Fruit fly (Drosophila melanogaster) whole organism, embryonic: Measurements from ENCODE around the gene yellow-e3.

Source experiments
- Blimp-1 ChIP-seq: fragments of 200-800 bp; sonication (Bioruptor generic); optimal IDR thresholded peaks from 3 replicates; lab custom pipeline; 2018; ENCODE audit warnings: missing biosample characterization, missing genetic modification characterization, mild to moderate bottlenecking, moderate library complexity, missing genetic modification reagents
- CG12071 ChIP-seq: fragments of 200-800 bp; sonication (Bioruptor generic); optimal IDR thresholded peaks from 3 replicates; lab custom pipeline; 2018; ENCODE audit warnings: missing biosample characterization, mild to moderate bottlenecking, missing genetic modification characterization
- CG12659 ChIP-seq: fragments of 200-800 bp; sonication (Bioruptor generic); optimal IDR thresholded peaks from 3 replicates; lab custom pipeline; 2017; ENCODE audit warnings: mild to moderate bottlenecking, missing biosample characterization, missing genetic modification reagents, missing genetic modification characterization
- CG12942 ChIP-seq: fragments of 200-800 bp; sonication (Bioruptor generic); optimal IDR thresholded peaks from 3 replicates; lab custom pipeline; 2016; ENCODE audit warnings: missing biosample characterization, missing genetic modification characterization
- CG13296 ChIP-seq: fragments of 200-800 bp; sonication (Bioruptor generic); optimal IDR thresholded peaks from 3 replicates; lab custom pipeline; 2018; ENCODE audit warnings: missing biosample characterization, mild to moderate bottlenecking, missing genetic modification characterization
- CG13624 ChIP-seq: fragments of 200-800 bp; sonication (Bioruptor generic); optimal IDR thresholded peaks from 2 replicates; lab custom pipeline; 2016; ENCODE audit warnings: missing biosample characterization, missing genetic modification characterization
- CG15479 ChIP-seq: fragments of 200-800 bp; sonication (Bioruptor generic); optimal IDR thresholded peaks from 3 replicates; lab custom pipeline; 2019; ENCODE audit warnings: missing biosample characterization, mild to moderate bottlenecking, missing genetic modification characterization, moderate library complexity
- CG16815 ChIP-seq: fragments of 200-800 bp; sonication (Bioruptor generic); optimal IDR thresholded peaks from 3 replicates; lab custom pipeline; 2017; ENCODE audit warnings: missing biosample characterization, mild to moderate bottlenecking, missing genetic modification characterization
- CG17802 ChIP-seq: fragments of 200-800 bp; sonication (Bioruptor generic); optimal IDR thresholded peaks from 2 replicates; lab custom pipeline; 2018; ENCODE audit warnings: missing biosample characterization, mild to moderate bottlenecking, missing genetic modification characterization, moderate library complexity
- CG18476 ChIP-seq: fragments of 200-800 bp; sonication (Bioruptor generic); optimal IDR thresholded peaks from 2 replicates; lab custom pipeline; 2016; ENCODE audit warnings: missing biosample characterization, mild to moderate bottlenecking, missing genetic modification characterization
- CG30431 ChIP-seq: fragments of 200-800 bp; sonication (Bioruptor generic); optimal IDR thresholded peaks from 2 replicates; lab custom pipeline; 2017; ENCODE audit warnings: missing biosample characterization, missing genetic modification characterization
- CG3847 ChIP-seq: fragments of 200-800 bp; sonication (Bioruptor generic); IDR thresholded peaks from 2 replicates; pipeline ENCODE4 v1.3.6; 2022; ENCODE audit warnings: missing biosample characterization, missing genetic modification characterization
- CG4282 ChIP-seq: fragments of 200-800 bp; sonication (Bioruptor generic); optimal IDR thresholded peaks from 2 replicates; lab custom pipeline; 2016; ENCODE audit warnings: missing biosample characterization, missing genetic modification characterization
- CG43689 ChIP-seq: fragments of 200-800 bp; sonication (Bioruptor generic); IDR thresholded peaks from 2 replicates; pipeline ENCODE4 v1.3.6; 2022; ENCODE audit warnings: missing biosample characterization, missing genetic modification characterization
- CG6254 ChIP-seq: fragments of 200-800 bp; sonication (Bioruptor generic); optimal IDR thresholded peaks from 3 replicates; lab custom pipeline; 2017; ENCODE audit warnings: mild to moderate bottlenecking, missing biosample characterization, missing genetic modification reagents, missing genetic modification characterization
- CG7928 ChIP-seq: fragments of 200-800 bp; sonication (Bioruptor generic); optimal IDR thresholded peaks from 2 replicates; lab custom pipeline; 2017; ENCODE audit warnings: missing biosample characterization, mild to moderate bottlenecking, missing genetic modification characterization
- CG8388 ChIP-seq: fragments of 200-800 bp; sonication (Bioruptor generic); optimal IDR thresholded peaks from 2 replicates; lab custom pipeline; 2019; ENCODE audit warnings: missing biosample characterization, mild to moderate bottlenecking, missing genetic modification characterization, moderate library complexity
- CG8478 ChIP-seq: fragments of >200 bp; optimal IDR thresholded peaks from 2 replicates; lab custom pipeline; 2018
- Camta ChIP-seq: fragments of 200-800 bp; sonication (Bioruptor generic); optimal IDR thresholded peaks from 2 replicates; lab custom pipeline; 2016; ENCODE audit warnings: missing biosample characterization, missing genetic modification characterization
- Dbx ChIP-seq: fragments of 200-800 bp; sonication (Bioruptor generic); IDR thresholded peaks from 3 replicates; pipeline ENCODE4 v1.3.6; 2022; ENCODE audit warnings: missing biosample characterization, missing genetic modification characterization
- Dek ChIP-seq: fragments of 200-800 bp; sonication (Bioruptor generic); optimal IDR thresholded peaks from 3 replicates; lab custom pipeline; 2019; ENCODE audit warnings: missing biosample characterization, mild to moderate bottlenecking, missing genetic modification characterization, moderate library complexity
- Dll ChIP-seq: fragments of 200-800 bp; sonication (Bioruptor generic); IDR thresholded peaks from 4 replicates; pipeline ENCODE4 v1.3.6; 2022; ENCODE audit warnings: missing biosample characterization, missing genetic modification characterization; ENCODE audit not compliant: partially characterized antibody
- Doc3 ChIP-seq: fragments of 200-800 bp; sonication (Bioruptor generic); IDR thresholded peaks from 3 replicates; pipeline ENCODE4 v1.3.6; 2022; ENCODE audit warnings: missing biosample characterization, missing genetic modification characterization; ENCODE audit not compliant: partially characterized antibody
- Lpt ChIP-seq: fragments of >200 bp; optimal IDR thresholded peaks from 2 replicates; lab custom pipeline; 2018; ENCODE audit warnings: missing biosample characterization, missing genetic modification characterization
- Mes4 ChIP-seq: fragments of 200-800 bp; sonication (Bioruptor generic); optimal IDR thresholded peaks from 2 replicates; lab custom pipeline; 2016; ENCODE audit warnings: missing biosample characterization, missing genetic modification characterization
- Ptx1 ChIP-seq: fragments of 200-800 bp; sonication (Bioruptor generic); IDR thresholded peaks from 2 replicates; pipeline ENCODE4 v1.3.6; 2022; ENCODE audit warnings: missing biosample characterization, missing genetic modification characterization
- Trl ChIP-seq, 3 experiments: fragments of >200 bp in 2 of 3; fragments of 200-800 bp in 1 of 3; sonication (Bioruptor generic) in 1 of 3; optimal IDR thresholded peaks; 2 replicates in 1 of 3; 3 replicates in 2 of 3; lab custom pipeline; 2016 to 2017; ENCODE audit warnings: missing biosample characterization in 1 of 3, missing genetic modification characterization in 1 of 3
- Usf ChIP-seq: fragments of 200-800 bp; sonication (Bioruptor generic); optimal IDR thresholded peaks from 2 replicates; lab custom pipeline; 2017; ENCODE audit warnings: missing genotype, missing biosample characterization, missing genetic modification characterization
- al ChIP-seq: fragments of 200-800 bp; sonication (Bioruptor generic); IDR thresholded peaks from 2 replicates; pipeline ENCODE4 v1.3.6; 2022; ENCODE audit warnings: missing biosample characterization, missing genetic modification characterization
- btn ChIP-seq: fragments of 200-800 bp; sonication (Bioruptor generic); optimal IDR thresholded peaks from 2 replicates; lab custom pipeline; 2016; ENCODE audit warnings: missing biosample characterization, missing genetic modification characterization
- chif ChIP-seq, 2 experiments: fragments of 200-800 bp; sonication (Bioruptor generic); optimal IDR thresholded peaks; 3 replicates each; lab custom pipeline; 2016; ENCODE audit warnings: missing biosample characterization in 2 of 2, missing genetic modification characterization in 2 of 2
- ci ChIP-seq: fragments of 200-800 bp; sonication (Bioruptor generic); IDR thresholded peaks from 3 replicates; pipeline ENCODE4 v1.3.6; 2022; ENCODE audit warnings: missing biosample characterization, missing genetic modification characterization
- dm ChIP-seq: fragments of 200-800 bp; sonication (Bioruptor generic); optimal IDR thresholded peaks from 3 replicates; lab custom pipeline; 2016; ENCODE audit warnings: missing biosample characterization, missing genetic modification characterization
- dmrt99B ChIP-seq: fragments of 200-800 bp; sonication (Bioruptor generic); optimal IDR thresholded peaks from 2 replicates; lab custom pipeline; 2018; ENCODE audit warnings: missing biosample characterization, mild to moderate bottlenecking, missing genetic modification characterization, moderate library complexity
- gfzf ChIP-seq: fragments of 200-800 bp; sonication (Bioruptor generic); optimal IDR thresholded peaks from 2 replicates; lab custom pipeline; 2016; ENCODE audit warnings: missing biosample characterization, mild to moderate bottlenecking, missing genetic modification characterization, moderate library complexity
- h ChIP-seq: fragments of >200 bp; optimal IDR thresholded peaks from 2 replicates; lab custom pipeline; 2017
- hkb ChIP-seq, 2 experiments: fragments of 200-800 bp in 1 of 2; fragments of >200 bp in 1 of 2; sonication (Bioruptor generic) in 1 of 2; IDR thresholded peaks in 1 of 2; optimal IDR thresholded peaks in 1 of 2; 2 replicates each; pipeline versions ENCODE4 v1.3.6 to Lab custom; 2017 to 2022; ENCODE audit warnings: missing biosample characterization in 1 of 2, missing genetic modification characterization in 1 of 2
- lilli ChIP-seq: fragments of 200-800 bp; sonication (Bioruptor generic); optimal IDR thresholded peaks from 3 replicates; lab custom pipeline; 2016; ENCODE audit warnings: missing biosample characterization, missing genetic modification characterization
- luna ChIP-seq: fragments of 200-800 bp; sonication (Bioruptor generic); optimal IDR thresholded peaks from 2 replicates; lab custom pipeline; 2016; ENCODE audit warnings: missing biosample characterization, missing genetic modification characterization
- mam ChIP-seq: fragments of 200-800 bp; sonication (Bioruptor generic); optimal IDR thresholded peaks from 3 replicates; lab custom pipeline; 2016; ENCODE audit warnings: missing biosample characterization, missing genetic modification characterization
- nau ChIP-seq: fragments of 200-800 bp; sonication (Bioruptor generic); optimal IDR thresholded peaks from 3 replicates; lab custom pipeline; 2017; ENCODE audit warnings: missing biosample characterization, mild to moderate bottlenecking, missing genetic modification characterization, missing genetic modification reagents
- p53 ChIP-seq: fragments of 200-800 bp; sonication (Bioruptor generic); optimal IDR thresholded peaks from 2 replicates; lab custom pipeline; 2016; ENCODE audit warnings: missing biosample characterization, missing genetic modification characterization
- pita ChIP-seq: fragments of 200-800 bp; sonication (Bioruptor generic); optimal IDR thresholded peaks from 2 replicates; lab custom pipeline; 2017; ENCODE audit warnings: missing biosample characterization, mild to moderate bottlenecking, missing genetic modification characterization
- salm ChIP-seq: fragments of 200-800 bp; sonication (Bioruptor generic); optimal IDR thresholded peaks from 2 replicates; lab custom pipeline; 2018; ENCODE audit warnings: missing biosample characterization, mild to moderate bottlenecking, missing genetic modification characterization
- sens-2 ChIP-seq: fragments of 200-800 bp; sonication (Bioruptor generic); IDR thresholded peaks from 2 replicates; pipeline ENCODE4 v1.3.6; 2022; ENCODE audit warnings: missing biosample characterization, missing genetic modification characterization
- shn ChIP-seq: fragments of 200-800 bp; sonication (Bioruptor generic); optimal IDR thresholded peaks from 3 replicates; lab custom pipeline; 2016; ENCODE audit warnings: missing biosample characterization, missing genetic modification characterization
- sima ChIP-seq: fragments of 200-800 bp; sonication (Bioruptor generic); optimal IDR thresholded peaks from 2 replicates; lab custom pipeline; 2016; ENCODE audit warnings: missing biosample characterization, missing genetic modification characterization
- slbo ChIP-seq: fragments of 200-800 bp; sonication (Bioruptor generic); IDR thresholded peaks from 2 replicates; pipeline ENCODE4 v1.3.6; 2022; ENCODE audit warnings: missing biosample characterization, missing genetic modification characterization
- tin ChIP-seq: fragments of 200-800 bp; sonication (Bioruptor generic); optimal IDR thresholded peaks from 3 replicates; lab custom pipeline; 2016; ENCODE audit warnings: missing biosample characterization, missing genetic modification characterization
- yki ChIP-seq: fragments of >200 bp; optimal IDR thresholded peaks from 3 replicates; lab custom pipeline; 2018

The yellow-e3 gene

dm6 chr3R:13381744-13382435 is 22.8 kb downstream of the yellow-e3 start, which contains the start of the genes mRpS21 and Droj2 (continued):
- TF ChIP-seq Dbx (GFP tag; lab: Robert Waterston, UW) (0 out of 3 replicates have a peak, but pooled peaks have one; percentile 38), CG7928 (peak; percentile 89), Ptx1 (GFP tag; lab: Robert Waterston, UW) (peak; percentile 37; the same call in 1 of the 2 replicates), h (lab: Kevin White, UChicago) (no peak), CG12071 (no peak), luna (GFP tag; lab: Kevin White, UChicago) (no peak), al (peak; percentile 47; the same call in 1 of the 2 replicates), CG17802 (tag; lab: Kevin White, UChicago) (no peak), salm (peak; percentile 41), CG18476 (GFP tag; lab: Kevin White, UChicago) (peak; percentile 16), CG8478 (lab: Kevin White, UChicago) (no peak), CG30431 (no peak), CG6254 (no peak), CG12942 (GFP tag; lab: Kevin White, UChicago) (peak; percentile 5), CG13296 (GFP tag; lab: Kevin White, UChicago) (peak; percentile 37), CG12659 (GFP tag; lab: Kevin White, UChicago) (peak; percentile 85), pita (GFP tag; lab: Kevin White, UChicago) (no peak), ci (GFP tag; lab: Robert Waterston, UW) (0 out of 3 replicates have a peak, but pooled peaks have one; percentile 48), slbo (GFP tag; lab: Robert Waterston, UW) (peak; percentile 76), tin (GFP tag; lab: Kevin White, UChicago) (peak; percentile 57), Lpt (GFP tag; lab: Kevin White, UChicago) (no peak), lilli (GFP tag; lab: Kevin White, UChicago) (peak; percentile 77), dm (GFP tag; lab: Kevin White, UChicago) (peak; percentile 39), btn (GFP tag; lab: Kevin White, UChicago) (no peak), Camta (GFP tag; lab: Kevin White, UChicago) (peak; percentile 7), CG15479 (GFP tag; lab: Kevin White, UChicago) (no peak), CG13624 (GFP tag; lab: Kevin White, UChicago) (peak; percentile 71), mam (GFP tag; lab: Kevin White, UChicago) (peak; percentile 61), sens-2 (GFP tag; lab: Robert Waterston, UW) (no peak), gfzf (peak; percentile 90), CG8388 (GFP tag; lab: Kevin White, UChicago) (peak; percentile 39), CG16815 (GFP tag; lab: Kevin White, UChicago) (no peak), p53 (GFP tag; lab: Kevin White, UChicago) (no peak), sima (GFP tag; lab: Kevin White, UChicago) (no peak), Doc3 (GFP tag; lab: Robert Waterston, UW) (no peak), CG3847 (GFP tag; lab: Robert Waterston, UW) (peak; percentile 81), Blimp-1 (GFP tag; lab: Kevin White, UChicago) (no peak), Dll (no peak), dmrt99B (no peak), Dek (tag; lab: Kevin White, UChicago) (peak; percentile 65), CG4282 (GFP tag; lab: Kevin White, UChicago) (no peak), Trl (optimal IDR thresholded peaks at IDR 0.05; lab: Kevin White, UChicago) (no peak), Trl (GFP tag; optimal IDR thresholded peaks at IDR 0.05; lab: Kevin White, UChicago) (peak; percentile 29), hkb (optimal IDR thresholded peaks at IDR 0.05; lab: Kevin White, UChicago) (peak; percentile 35), hkb (GFP tag; IDR thresholded peaks at IDR 0.05; lab: Robert Waterston, UW) (no peak; the same call in 1 of the 2 replicates), nau (no peak), CG43689 (no peak), shn (GFP tag; lab: Kevin White, UChicago) (no peak), yki (no peak), chif (GFP tag; optimal IDR thresholded peaks at IDR 0.05; lab: Kevin White, UChicago) (peak in 1 of 2 experiments; percentile 24), Usf (GFP tag; lab: Kevin White, UChicago) (no peak), Mes4 (GFP tag; lab: Kevin White, UChicago) (no peak)
